Worm (Caenorhabditis elegans) whole organism, L4/young adult: ENCODE measurements around the gene sru-7.

Source experiments
- W03F9.2 ChIP-seq: fragments of 150-350 bp; optimal IDR thresholded peaks from 2 replicates; lab custom pipeline; 2014; ENCODE audit warnings: missing biosample characterization, missing genetic modification characterization
- dao-5 ChIP-seq: sonication (generic microtip); optimal IDR thresholded peaks from 2 replicates; lab custom pipeline; 2016; ENCODE audit warnings: missing genotype, missing genetic modification characterization, moderate library complexity, missing compliant biosample characterization
- him-1 ChIP-seq: sonication (generic microtip); optimal IDR thresholded peaks from 2 replicates; lab custom pipeline; 2016; ENCODE audit warnings: missing genotype, missing genetic modification reagents, missing genetic modification characterization, missing compliant biosample characterization

sru-7 gene

DNA sequence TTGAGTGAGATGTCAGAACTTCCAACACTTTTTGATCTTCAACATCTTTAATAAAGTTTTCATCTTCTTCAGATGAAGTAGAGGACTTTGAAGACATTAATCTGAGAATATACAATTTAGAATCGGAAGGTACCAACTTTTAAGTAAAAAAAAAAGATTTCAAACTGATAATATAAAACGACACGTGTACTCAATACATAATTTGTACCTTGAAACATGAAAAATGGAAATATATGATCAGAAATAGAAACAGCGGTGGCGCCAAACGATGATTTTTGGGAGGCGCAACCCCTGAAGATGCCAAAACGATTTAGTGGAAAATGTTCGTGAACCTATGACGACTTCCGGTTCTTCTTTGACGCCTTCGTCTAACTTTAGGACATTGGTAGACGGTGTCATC lies 19.8 kb upstream of the sru-7 start, which contains the start of gene oat-1:
Gene oat-1, minus strand, starts transcription at position 101 of the 400 bp plus-strand sequence.
- TF ChIP-seq dao-5 (tag; lab: Kevin White, UChicago), result no peak
- no peak for TF ChIP-seq him-1
- no peak for TF ChIP-seq W03F9.2 (tag; lab: Kevin White, UChicago)

DNA sequence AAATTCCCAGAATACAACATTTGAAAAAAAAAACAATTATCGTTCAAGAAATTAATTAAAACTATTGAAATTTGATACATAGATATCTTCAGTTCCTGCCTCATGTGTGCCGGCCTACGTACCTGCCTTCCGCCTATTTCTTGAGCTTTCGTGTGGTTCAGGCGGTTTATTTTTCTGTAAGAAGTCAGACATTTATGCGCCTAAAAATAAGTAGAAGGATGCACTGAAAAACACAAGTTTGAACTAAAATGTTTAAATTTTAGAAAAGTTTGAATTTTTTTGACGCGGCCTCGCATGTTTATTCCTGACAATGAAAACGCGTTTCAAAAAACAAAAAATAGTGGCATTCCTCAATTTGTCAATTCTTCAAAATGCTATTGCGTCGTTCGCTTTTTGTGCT lies 18.6 kb upstream of the sru-7 start, which contains the start of gene C28C12.11:
Gene C28C12.11, plus strand, starts transcription at position 301 of the 400 bp plus-strand sequence.
- no peak for TF ChIP-seq W03F9.2 (tag; lab: Kevin White, UChicago)
- TF ChIP-seq dao-5 (tag; lab: Kevin White, UChicago), result no peak
- no peak for TF ChIP-seq him-1

DNA sequence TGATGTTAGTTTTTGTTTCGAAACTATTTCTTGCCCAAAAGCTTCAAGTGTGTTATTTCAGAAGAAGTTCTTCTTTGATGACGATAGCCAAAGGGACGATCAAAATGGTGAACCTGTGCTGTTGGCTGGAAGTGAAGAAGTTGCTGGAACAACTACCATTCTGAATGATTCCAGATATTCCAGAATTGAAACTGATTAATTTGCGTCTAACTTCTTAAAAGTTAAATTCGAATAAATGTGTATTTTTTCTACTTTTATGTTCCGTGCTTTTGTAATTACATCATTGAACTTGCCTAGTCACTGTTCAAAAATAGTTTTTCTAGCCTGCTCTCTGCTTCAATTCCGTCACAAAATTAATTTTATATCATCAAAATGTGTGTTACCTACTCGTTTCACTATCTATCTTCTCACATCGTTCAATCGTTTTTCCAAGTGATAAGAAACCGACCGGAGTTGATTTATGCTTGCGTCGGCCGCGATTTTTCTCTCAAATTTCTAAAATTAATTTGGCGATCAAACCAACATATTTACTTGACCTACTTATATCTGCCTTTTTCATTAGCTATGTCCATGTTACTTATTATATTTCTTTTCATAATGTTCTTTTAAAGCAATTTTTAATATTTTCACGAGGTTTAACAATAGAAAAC lies 17.2 kb upstream of the sru-7 start:
- TF ChIP-seq him-1 (no peak), W03F9.2 (tag; lab: Kevin White, UChicago) (no peak), dao-5 (tag; lab: Kevin White, UChicago) (no peak)

DNA sequence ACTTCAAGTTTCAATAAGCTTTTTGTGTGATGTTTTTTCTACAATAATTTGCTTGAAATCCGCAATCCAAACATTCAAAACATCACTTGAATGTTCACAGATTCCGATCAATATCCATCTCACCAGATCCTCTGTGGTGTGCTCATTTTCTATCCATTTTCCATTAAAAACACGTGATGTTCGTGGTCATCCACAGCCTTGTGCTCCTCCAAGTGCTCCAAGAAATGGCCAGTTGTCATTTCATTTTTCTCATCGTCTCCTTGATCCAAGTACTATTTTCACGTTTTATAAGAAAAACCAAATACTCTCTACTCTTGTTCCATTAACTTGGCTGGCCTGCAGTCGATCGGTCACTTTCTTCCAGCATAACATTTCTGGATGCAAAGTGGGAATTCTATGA lies 16.2 kb upstream of the sru-7 start:
- TF ChIP-seq dao-5 (tag; lab: Kevin White, UChicago) (no peak), W03F9.2 (tag; lab: Kevin White, UChicago) (no peak), him-1 (no peak)

DNA sequence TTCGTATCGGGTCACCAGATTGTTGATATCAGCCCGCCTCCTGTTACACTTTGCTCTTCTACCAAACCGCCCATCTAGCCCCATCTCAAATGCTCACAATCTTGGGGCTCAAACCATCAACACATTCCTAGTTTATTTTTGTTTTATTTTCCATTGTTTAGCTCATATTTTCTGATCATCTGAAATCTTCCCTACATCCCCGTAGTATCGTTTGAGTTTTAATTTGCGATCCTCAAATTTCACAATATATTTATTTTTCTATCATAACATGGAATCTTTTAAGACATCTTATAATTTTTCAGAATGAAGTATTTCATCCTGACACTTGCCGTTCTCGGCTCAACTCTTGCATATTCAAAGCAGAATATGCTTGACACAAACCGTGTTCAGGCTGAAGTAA lies 15.5 kb upstream of the sru-7 start, which contains the start of gene spp-10:
Gene spp-10, plus strand, starts transcription at position 301 of the 400 bp plus-strand sequence.
- no peak for TF ChIP-seq him-1

DNA sequence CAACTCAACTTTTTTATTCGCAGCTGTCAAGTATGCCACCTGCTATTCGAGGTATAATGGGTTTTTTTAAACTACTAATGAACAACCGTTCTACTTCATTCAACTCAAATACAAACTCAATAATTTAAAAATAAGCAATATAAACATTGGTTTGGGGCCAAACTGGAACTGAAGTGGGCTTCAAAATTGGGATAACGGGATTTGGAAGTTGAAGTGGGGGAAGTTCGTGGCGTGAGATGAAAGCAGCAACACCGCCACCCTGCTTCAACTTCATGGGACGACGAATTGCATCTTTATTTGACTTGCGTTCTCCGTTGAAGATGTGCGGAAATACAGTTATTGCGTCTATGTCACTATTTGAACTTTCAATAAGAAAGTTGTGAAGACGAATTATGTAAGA lies 13.8 kb upstream of the sru-7 start:
- TF ChIP-seq W03F9.2 (tag; lab: Kevin White, UChicago) (no peak), him-1 (no peak), dao-5 (tag; lab: Kevin White, UChicago) (no peak)

DNA sequence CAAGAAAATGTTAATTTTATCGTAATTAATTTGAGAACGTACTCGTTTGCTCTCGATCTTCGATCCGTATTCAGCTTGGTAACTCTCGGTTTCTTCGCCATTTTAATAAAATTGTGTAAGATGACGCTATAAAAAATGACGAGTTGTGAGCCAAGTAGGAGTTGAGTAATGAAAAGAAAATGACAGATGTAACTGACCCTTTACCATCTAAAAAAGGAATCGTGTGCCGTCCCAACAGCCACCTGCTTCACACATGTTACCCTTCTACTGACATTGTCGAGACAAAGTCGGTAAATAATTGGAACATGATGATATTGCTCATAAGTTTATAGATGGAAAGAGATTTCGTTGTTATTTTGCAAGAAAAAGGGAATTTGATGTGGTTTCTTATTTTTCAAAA lies 13.0 kb upstream of the sru-7 start, which contains the start of gene hlh-12:
Gene hlh-12, minus strand, starts transcription at position 101 of the 400 bp plus-strand sequence.
- no peak for TF ChIP-seq dao-5 (tag; lab: Kevin White, UChicago)
- no peak for TF ChIP-seq him-1
- no peak for TF ChIP-seq W03F9.2 (tag; lab: Kevin White, UChicago)

DNA sequence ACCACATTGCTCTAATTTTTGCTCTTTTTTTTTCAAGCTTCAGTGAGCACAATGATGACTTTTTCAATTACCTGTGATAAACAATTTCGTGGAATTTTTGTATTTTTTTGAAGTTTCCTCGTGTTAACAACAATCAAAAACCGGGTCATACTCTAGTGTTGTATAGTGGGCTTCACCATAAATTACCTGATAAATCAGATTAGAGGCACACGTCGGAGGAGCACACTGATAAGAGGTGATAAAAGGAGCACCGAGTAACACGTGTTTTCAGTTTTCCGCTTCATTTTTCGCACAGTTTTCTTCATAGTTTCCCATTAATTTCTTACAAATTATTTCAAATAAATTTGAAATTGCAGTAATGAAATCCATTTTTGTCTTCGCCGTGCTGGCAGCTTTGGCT lies 11.0 kb upstream of the sru-7 start, which contains the start of gene spp-8:
Gene spp-8, plus strand, starts transcription at position 357 of the 400 bp plus-strand sequence.
- TF ChIP-seq dao-5 (tag; lab: Kevin White, UChicago) (no peak), him-1 (no peak), W03F9.2 (tag; lab: Kevin White, UChicago) (no peak)

DNA sequence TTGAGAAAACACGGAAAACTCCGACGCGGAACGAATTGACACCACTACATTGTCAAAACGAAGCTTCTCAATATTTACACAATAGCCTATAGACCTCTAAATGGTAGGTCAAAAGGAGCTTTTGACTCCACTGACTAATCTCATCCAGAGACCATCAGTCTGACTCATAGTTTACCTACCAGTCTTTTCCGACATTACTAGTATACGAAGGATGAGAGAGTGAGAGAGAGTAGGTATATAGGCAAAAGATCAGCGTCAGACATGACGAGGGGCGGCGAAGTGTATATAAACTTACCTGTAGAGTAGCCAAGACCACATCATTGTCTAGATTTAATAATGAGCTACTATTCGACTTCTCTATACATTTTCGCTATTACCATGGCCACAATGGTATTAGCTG lies 5.2 kb upstream of the sru-7 start, which contains the start of gene srlf-3:
Gene srlf-3, plus strand, starts transcription at position 301 of the 400 bp plus-strand sequence.
- TF ChIP-seq W03F9.2 (tag; lab: Kevin White, UChicago) (no peak), him-1 (no peak), dao-5 (tag; lab: Kevin White, UChicago) (no peak)

DNA sequence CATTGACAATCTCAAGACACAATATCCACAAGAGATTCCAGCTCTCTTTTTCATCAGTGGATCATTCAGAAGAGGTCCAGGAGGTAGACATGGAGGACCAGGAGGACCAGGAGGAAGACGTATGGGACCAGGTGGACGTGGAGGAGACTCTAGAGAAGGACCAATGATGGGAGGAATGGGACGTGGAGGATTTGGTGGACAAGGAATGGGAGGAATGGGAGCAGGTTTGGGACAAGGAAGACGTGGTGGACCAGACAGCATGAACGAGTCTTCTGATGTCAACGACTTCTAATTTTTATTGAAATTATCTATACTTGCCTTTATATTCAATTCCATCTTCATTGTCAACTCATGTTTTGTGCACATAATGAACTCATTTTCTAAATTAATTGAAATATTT lies 4.3 kb upstream of the sru-7 start:
- TF ChIP-seq W03F9.2 (tag; lab: Kevin White, UChicago) (no peak), dao-5 (tag; lab: Kevin White, UChicago) (no peak), him-1 (no peak)

DNA sequence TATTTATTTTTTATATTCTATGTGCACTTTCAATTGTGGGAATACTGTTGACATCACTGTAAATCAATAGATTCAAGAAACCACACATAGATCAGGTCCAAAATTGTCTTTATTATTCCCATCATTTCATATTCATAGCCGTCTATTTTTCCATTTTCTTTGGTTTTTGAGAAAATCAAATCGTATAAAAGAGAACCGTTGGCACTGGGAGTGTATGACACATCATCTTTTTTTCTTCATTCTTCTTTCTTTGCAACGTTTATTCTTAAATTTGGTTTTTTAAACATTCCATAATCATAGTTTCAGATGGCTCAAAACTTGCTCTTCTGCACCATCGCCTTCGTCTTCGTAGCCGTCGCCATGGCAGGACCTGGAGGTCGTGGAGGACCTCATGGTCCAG lies 2.4 kb upstream of the sru-7 start, which contains the start of gene srlf-2:
Gene srlf-2, plus strand, starts transcription at position 301 of the 400 bp plus-strand sequence.
- TF ChIP-seq him-1 (no peak), W03F9.2 (tag; lab: Kevin White, UChicago) (no peak), dao-5 (tag; lab: Kevin White, UChicago) (no peak)

DNA sequence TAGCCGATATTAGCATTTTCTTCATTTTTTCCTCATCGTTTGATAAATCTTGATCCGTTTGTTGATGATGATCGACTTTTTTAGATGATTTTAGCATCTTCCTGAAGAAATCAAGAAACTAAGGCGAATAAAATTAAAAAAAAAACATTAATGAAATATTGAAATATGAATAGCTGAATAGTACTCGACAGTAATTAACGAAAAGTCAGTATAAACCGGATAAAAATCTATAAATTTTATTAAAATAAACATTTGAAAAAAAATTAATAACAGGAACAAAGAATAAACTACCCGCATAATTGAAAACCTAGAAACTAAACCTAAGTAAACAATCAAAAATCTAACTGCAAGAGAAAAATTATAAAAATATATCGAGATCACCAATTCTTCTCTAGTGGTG lies 3.9 kb downstream of the sru-7 start, which contains the start of gene C28C12.12:
Gene C28C12.12, minus strand, starts transcription at position 101 of the 400 bp plus-strand sequence.
- TF ChIP-seq dao-5 (tag; lab: Kevin White, UChicago) (no peak), W03F9.2 (tag; lab: Kevin White, UChicago) (no peak), him-1 (no peak)

DNA sequence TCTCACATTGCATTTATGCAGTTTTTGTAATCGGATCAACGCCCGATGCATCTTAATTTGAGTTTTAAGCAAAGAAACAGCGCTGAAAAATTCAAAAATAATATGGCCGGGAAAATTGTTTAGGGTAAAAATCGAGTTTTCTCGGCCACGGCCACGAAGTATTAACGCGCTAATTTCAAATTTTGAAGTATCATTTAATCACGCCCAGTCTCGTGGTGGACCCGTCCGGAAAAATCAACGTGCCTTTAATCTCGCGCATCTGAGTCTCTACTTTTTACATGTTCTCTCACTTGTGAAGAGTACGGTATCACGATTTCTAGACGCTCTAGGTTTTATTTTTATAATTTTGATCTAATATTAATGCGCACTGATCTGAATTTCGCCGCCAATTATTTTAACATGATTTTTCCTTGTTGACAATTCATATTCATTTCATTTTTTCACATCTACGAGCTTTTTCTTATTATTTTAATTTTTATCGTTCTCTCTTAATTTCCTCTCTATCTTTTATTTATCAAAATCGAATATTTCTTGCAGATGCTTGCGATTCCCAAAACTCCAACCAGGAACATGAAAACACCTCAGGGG lies 6.5 kb downstream of the sru-7 start, which contains the start of the genes acdh-13 and mesp-1:
Gene acdh-13, minus strand, starts transcription at position 51 of the 588 bp plus-strand sequence.
Gene mesp-1, plus strand, starts transcription at position 538 of the 588 bp plus-strand sequence.
- TF ChIP-seq dao-5 (tag; lab: Kevin White, UChicago) (no peak), W03F9.2 (tag; lab: Kevin White, UChicago) (peak; percentile 73)

DNA sequence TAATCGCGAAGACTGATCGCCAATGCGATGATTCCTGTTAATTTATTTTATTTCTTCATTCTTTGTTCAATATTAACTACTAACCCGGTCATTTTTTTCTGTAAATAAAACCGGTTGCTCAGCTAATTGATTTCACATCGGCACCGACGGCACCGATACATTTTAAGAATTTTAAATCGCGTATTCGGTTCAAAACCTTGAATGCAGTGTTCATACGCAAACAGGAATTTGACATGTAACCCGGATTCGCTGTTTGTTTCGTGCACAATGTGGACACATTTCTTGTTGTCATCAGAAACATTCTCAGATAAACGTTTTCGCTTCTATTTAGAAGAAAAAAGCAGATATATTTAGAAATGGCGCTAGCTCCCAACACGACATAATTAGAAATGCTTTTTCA lies 7.6 kb downstream of the sru-7 start:
- no peak for TF ChIP-seq dao-5 (tag; lab: Kevin White, UChicago)
- TF ChIP-seq him-1, result no peak
- no peak for TF ChIP-seq W03F9.2 (tag; lab: Kevin White, UChicago)
